Worm (Caenorhabditis elegans) whole organism, L2 larva: ENCODE measurements around the gene W10G11.1.

Source experiments
- C34F6.9 ChIP-seq: fragments of 150-350 bp; optimal IDR thresholded peaks from 2 replicates; lab custom pipeline; 2014; ENCODE audit warnings: missing biosample characterization, missing genetic modification characterization
- F13H6.1 ChIP-seq: sonication (generic microtip); optimal IDR thresholded peaks from 2 replicates; lab custom pipeline; 2016; ENCODE audit warnings: missing genetic modification characterization, missing compliant biosample characterization
- R02D3.7 ChIP-seq: fragments of 150-350 bp; optimal IDR thresholded peaks from 2 replicates; lab custom pipeline; 2014; ENCODE audit warnings: missing biosample characterization, missing genetic modification characterization
- Y55F3AM.14 ChIP-seq: fragments of 200-800 bp; sonication (Bioruptor generic); optimal IDR thresholded peaks from 2 replicates; lab custom pipeline; 2018; ENCODE audit warnings: mild to moderate bottlenecking, missing genetic modification characterization, missing compliant biosample characterization
- ZK546.5 ChIP-seq: sonication (generic microtip); optimal IDR thresholded peaks from 2 replicates; lab custom pipeline; 2017; ENCODE audit warnings: missing biosample characterization, missing genetic modification characterization
- alr-1 ChIP-seq: fragments of 150-350 bp; optimal IDR thresholded peaks from 2 replicates; lab custom pipeline; 2014; ENCODE audit warnings: missing biosample characterization, missing genetic modification characterization
- aly-2 ChIP-seq: fragments of 150-350 bp; optimal IDR thresholded peaks from 2 replicates; lab custom pipeline; 2014; ENCODE audit warnings: missing biosample characterization, missing genetic modification characterization
- blmp-1 ChIP-seq: sonication (generic microtip); optimal IDR thresholded peaks from 2 replicates; lab custom pipeline; 2017; ENCODE audit warnings: missing genetic modification characterization, mild to moderate bottlenecking, missing compliant biosample characterization, antibody characterized with exemption, moderate library complexity; ENCODE audit not compliant: insufficient read depth
- ceh-82 ChIP-seq: fragments of 150-350 bp; optimal IDR thresholded peaks from 2 replicates; lab custom pipeline; 2014; ENCODE audit warnings: missing biosample characterization, missing genetic modification characterization
- crh-2 ChIP-seq: sonication (generic microtip); optimal IDR thresholded peaks from 2 replicates; lab custom pipeline; 2017; ENCODE audit warnings: missing biosample characterization, missing genetic modification characterization
- egl-27 ChIP-seq: sonication (generic microtip); optimal IDR thresholded peaks from 3 replicates; lab custom pipeline; 2017; ENCODE audit warnings: missing biosample characterization, missing genetic modification reagents, missing genetic modification characterization
- elt-1 ChIP-seq: fragments of 150-350 bp; optimal IDR thresholded peaks from 2 replicates; lab custom pipeline; 2014; ENCODE audit warnings: missing biosample characterization, missing genetic modification characterization
- fos-1 ChIP-seq: fragments of 150-350 bp; optimal IDR thresholded peaks from 2 replicates; lab custom pipeline; 2014; ENCODE audit warnings: missing biosample characterization, missing genetic modification characterization
- gmeb-1 ChIP-seq: fragments of 150-350 bp; optimal IDR thresholded peaks from 2 replicates; lab custom pipeline; 2014; ENCODE audit warnings: missing biosample characterization, missing genetic modification characterization
- lin-11 ChIP-seq: fragments of 150-350 bp; sonication (generic microtip); optimal IDR thresholded peaks from 2 replicates; lab custom pipeline; 2014; ENCODE audit warnings: missing biosample characterization, missing genetic modification characterization, inconsistent platforms, mixed read lengths
- lin-13 ChIP-seq: fragments of 150-350 bp; optimal IDR thresholded peaks from 2 replicates; lab custom pipeline; 2014; ENCODE audit warnings: missing biosample characterization, missing genetic modification reagents, missing genetic modification characterization
- lin-39 ChIP-seq: fragments of 150-350 bp; optimal IDR thresholded peaks from 2 replicates; lab custom pipeline; 2014; ENCODE audit warnings: missing biosample characterization, missing genetic modification reagents, missing genetic modification characterization
- mab-5 ChIP-seq: fragments of 150-350 bp; optimal IDR thresholded peaks from 2 replicates; lab custom pipeline; 2014; ENCODE audit warnings: missing biosample characterization, missing genetic modification characterization
- mbf-1 ChIP-seq: sonication (generic microtip); optimal IDR thresholded peaks from 2 replicates; lab custom pipeline; 2017; ENCODE audit warnings: missing biosample characterization, missing genetic modification characterization
- nhr-12 ChIP-seq: fragments of 150-350 bp; optimal IDR thresholded peaks from 2 replicates; lab custom pipeline; 2014; ENCODE audit warnings: missing biosample characterization, missing genetic modification characterization
- nhr-21 ChIP-seq: fragments of 150-350 bp; optimal IDR thresholded peaks from 2 replicates; lab custom pipeline; 2014; ENCODE audit warnings: missing biosample characterization, missing genetic modification characterization
- nhr-23 ChIP-seq: fragments of 150-350 bp; optimal IDR thresholded peaks from 2 replicates; lab custom pipeline; 2014; ENCODE audit warnings: missing biosample characterization, missing genetic modification reagents, missing genetic modification characterization
- nhr-237 ChIP-seq: fragments of 150-350 bp; optimal IDR thresholded peaks from 2 replicates; lab custom pipeline; 2014; ENCODE audit warnings: missing biosample characterization, missing genetic modification characterization
- nhr-25 ChIP-seq: fragments of 150-350 bp; sonication (generic microtip); optimal IDR thresholded peaks from 3 replicates; lab custom pipeline; 2014; ENCODE audit warnings: missing biosample characterization, missing genetic modification characterization
- nhr-6 ChIP-seq: fragments of 150-350 bp; optimal IDR thresholded peaks from 2 replicates; lab custom pipeline; 2014; ENCODE audit warnings: missing biosample characterization, missing genetic modification characterization
- nhr-77 ChIP-seq: fragments of 150-350 bp; optimal IDR thresholded peaks from 2 replicates; lab custom pipeline; 2014; ENCODE audit warnings: missing biosample characterization, missing genetic modification characterization
- peb-1 ChIP-seq: fragments of 150-350 bp; optimal IDR thresholded peaks from 2 replicates; lab custom pipeline; 2014; ENCODE audit warnings: missing biosample characterization, missing genetic modification characterization
- sem-4 ChIP-seq: fragments of 150-350 bp; optimal IDR thresholded peaks from 2 replicates; lab custom pipeline; 2014; ENCODE audit warnings: missing biosample characterization, missing genetic modification reagents, missing genetic modification characterization
- skn-1 ChIP-seq: sonication (generic microtip); optimal IDR thresholded peaks from 2 replicates; lab custom pipeline; 2017; ENCODE audit warnings: missing biosample characterization, missing genetic modification characterization
- sma-3 ChIP-seq: sonication (generic microtip); optimal IDR thresholded peaks from 2 replicates; lab custom pipeline; 2016; ENCODE audit warnings: missing genetic modification reagents, missing genetic modification characterization, missing compliant biosample characterization
- snpc-4 ChIP-seq: fragments of 150-350 bp; optimal IDR thresholded peaks from 2 replicates; lab custom pipeline; 2014; ENCODE audit warnings: missing biosample characterization, missing genetic modification characterization
- unc-55 ChIP-seq: fragments of 150-350 bp; sonication (generic microtip); optimal IDR thresholded peaks from 3 replicates; lab custom pipeline; 2014; ENCODE audit warnings: missing biosample characterization, missing genetic modification reagents, missing genetic modification characterization
- zag-1 ChIP-seq: fragments of 150-350 bp; optimal IDR thresholded peaks from 2 replicates; lab custom pipeline; 2014; ENCODE audit warnings: missing biosample characterization, missing genetic modification characterization
- ztf-11 ChIP-seq: sonication (generic microtip); optimal IDR thresholded peaks from 2 replicates; lab custom pipeline; 2017; ENCODE audit warnings: missing biosample characterization, missing genetic modification characterization
- ztf-4 ChIP-seq: fragments of 150-350 bp; optimal IDR thresholded peaks from 2 replicates; lab custom pipeline; 2014; ENCODE audit warnings: missing biosample characterization, missing genetic modification characterization

W10G11.1 gene

DNA sequence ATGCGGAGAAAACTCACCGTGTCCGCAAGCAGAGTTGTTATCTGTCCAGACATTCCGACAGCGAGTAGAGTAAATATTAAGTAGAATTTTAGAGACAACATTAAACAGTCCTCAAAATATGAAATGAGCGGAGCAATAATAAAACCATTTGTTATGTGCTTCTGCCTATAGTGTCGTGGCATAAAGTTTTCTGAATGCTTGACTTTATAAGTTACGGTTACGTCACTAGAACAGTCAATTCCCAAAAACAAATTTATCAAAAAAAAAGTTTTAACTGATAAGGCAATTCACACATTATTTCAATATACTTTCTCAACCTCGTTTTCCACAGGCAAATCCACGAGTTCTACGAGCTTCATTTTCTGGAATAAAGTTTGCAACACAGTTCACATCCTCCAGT lies 8.6 kb upstream of the W10G11.1 start, which contains the start of gene clec-127:
Gene clec-127, minus strand, starts transcription at position 101 of the 400 bp plus-strand sequence.
- no peak for TF ChIP-seq ztf-11 (tag; lab: Kevin White, UChicago)
- TF ChIP-seq skn-1 (tag; lab: Kevin White, UChicago), result no peak
- TF ChIP-seq C34F6.9 (tag; lab: Kevin White, UChicago), result no peak
- no peak for TF ChIP-seq ztf-4 (tag; lab: Kevin White, UChicago)
- no peak for TF ChIP-seq aly-2 (tag; lab: Kevin White, UChicago)
- TF ChIP-seq sem-4 (tag; lab: Kevin White, UChicago), result no peak
- no peak for TF ChIP-seq sma-3 (GFP tag; lab: Kevin White, UChicago)
- TF ChIP-seq, all 48 proteins: peak for 0

DNA sequence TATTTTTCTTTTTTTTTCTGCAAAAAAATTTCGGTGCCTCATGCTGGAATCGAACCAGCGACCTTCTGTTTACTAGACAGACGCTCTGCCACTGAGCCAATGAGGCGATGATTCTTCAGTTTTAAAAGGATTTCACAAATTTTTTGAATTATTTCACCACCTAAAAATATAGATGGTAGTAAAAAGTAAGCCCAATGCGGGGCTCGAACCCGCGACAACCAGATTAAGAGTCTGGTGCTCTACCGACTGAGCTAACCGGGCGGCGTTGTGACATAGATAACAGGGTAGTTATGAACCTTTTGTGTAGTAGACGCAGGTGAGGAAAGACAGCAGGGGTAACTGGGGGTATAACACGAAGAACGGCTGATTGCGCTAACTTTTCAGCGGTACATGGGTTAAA lies 7.1 kb upstream of the W10G11.1 start:
- peak; percentile 39 for TF ChIP-seq gmeb-1
- TF ChIP-seq sma-3 (GFP tag; lab: Kevin White, UChicago), result peak; percentile 22

DNA sequence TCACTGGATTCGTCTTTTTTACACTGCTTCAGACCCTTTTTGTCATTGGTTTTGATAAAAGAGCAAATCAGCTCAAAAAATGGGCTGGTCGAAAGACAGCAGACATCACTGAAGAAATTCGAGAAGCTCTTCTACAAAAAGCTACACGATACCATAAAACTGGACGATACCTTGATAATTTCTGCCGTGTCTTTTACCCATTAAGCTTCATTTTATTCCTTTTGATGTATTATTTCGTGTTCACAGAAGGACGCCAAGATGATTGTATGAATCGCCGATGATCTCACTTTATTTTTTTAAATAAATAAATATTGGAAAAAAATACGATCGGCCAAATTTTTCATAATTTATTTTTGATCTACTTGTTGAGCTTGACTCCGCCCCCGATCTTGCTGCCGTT lies 6.6 kb upstream of the W10G11.1 start:
- no peak for TF ChIP-seq nhr-77
- no peak for TF ChIP-seq ZK546.5 (tag; lab: Kevin White, UChicago)
- TF ChIP-seq nhr-23 (tag; lab: Kevin White, UChicago), result no peak
- no peak for TF ChIP-seq aly-2 (tag; lab: Kevin White, UChicago)
- TF ChIP-seq snpc-4, result no peak
- no peak for TF ChIP-seq fos-1 (tag; lab: Kevin White, UChicago)
- TF ChIP-seq C34F6.9 (tag; lab: Kevin White, UChicago), result no peak
- TF ChIP-seq lin-39, result no peak
- TF ChIP-seq blmp-1 (tag; lab: Kevin White, UChicago), result no peak
- no peak for TF ChIP-seq F13H6.1
- no peak for TF ChIP-seq skn-1 (tag; lab: Kevin White, UChicago)
- no peak for TF ChIP-seq nhr-12 (tag; lab: Kevin White, UChicago)
- TF ChIP-seq zag-1 (tag; lab: Kevin White, UChicago), result no peak
- no peak for TF ChIP-seq nhr-21 (tag; lab: Kevin White, UChicago)
- no peak for TF ChIP-seq ceh-82 (tag; lab: Kevin White, UChicago)

DNA sequence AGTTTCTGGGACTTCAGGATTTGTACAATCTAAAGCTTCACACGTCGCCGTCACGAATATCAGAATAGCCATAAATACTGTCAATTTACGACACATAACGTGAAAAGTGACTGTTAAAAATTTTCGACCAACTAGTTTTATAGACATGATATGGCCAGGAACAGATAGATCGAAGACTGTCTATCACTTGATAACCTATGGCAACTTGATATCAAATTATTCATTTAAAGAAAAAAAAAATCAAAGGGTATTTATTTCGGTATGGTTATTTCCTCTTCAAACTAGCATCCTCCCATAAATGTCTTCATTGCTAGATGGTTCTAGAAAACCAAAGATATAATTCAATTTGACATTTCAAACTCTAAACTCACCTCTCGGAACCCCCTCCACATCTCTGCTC lies 1.9 kb upstream of the W10G11.1 start, which contains the start of gene W10G11.3:
Gene W10G11.3, minus strand, starts transcription at position 101 of the 400 bp plus-strand sequence.
- TF ChIP-seq snpc-4, result no peak
- no peak for TF ChIP-seq elt-1 (tag; lab: Kevin White, UChicago)
- no peak for TF ChIP-seq mbf-1 (tag; lab: Kevin White, UChicago)
- no peak for TF ChIP-seq R02D3.7 (tag; lab: Kevin White, UChicago)
- no peak for TF ChIP-seq alr-1
- no peak for TF ChIP-seq aly-2 (tag; lab: Kevin White, UChicago)
- no peak for TF ChIP-seq lin-11 (tag; lab: Kevin White, UChicago)
- TF ChIP-seq ztf-11 (tag; lab: Kevin White, UChicago), result no peak
- TF ChIP-seq nhr-25 (tag; lab: Kevin White, UChicago), result no peak
- no peak for TF ChIP-seq peb-1 (tag; lab: Kevin White, UChicago)
- TF ChIP-seq lin-39, result no peak
- TF ChIP-seq mab-5 (tag; lab: Kevin White, UChicago), result no peak

DNA sequence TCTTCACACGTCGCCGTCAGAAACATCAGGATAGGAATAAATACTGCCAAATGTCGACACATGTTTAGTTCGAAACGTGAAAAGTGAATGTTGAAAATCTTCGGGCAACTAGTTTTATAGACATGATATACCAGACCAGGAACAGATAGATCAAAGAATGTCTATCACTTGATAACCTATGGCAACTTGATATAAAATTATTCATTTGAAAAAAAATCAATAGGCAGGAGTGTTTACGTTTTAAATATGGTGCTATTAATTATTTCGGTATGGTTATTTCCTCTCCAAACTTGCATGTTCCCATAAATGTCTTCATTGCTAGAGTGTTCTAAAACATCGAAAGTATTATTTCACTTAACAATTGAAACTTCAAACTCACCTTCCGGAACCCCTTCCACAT lies 1.1 kb upstream of the W10G11.1 start, which contains the start of gene W10G11.2:
Gene W10G11.2, minus strand, starts transcription at position 101 of the 400 bp plus-strand sequence.
- TF ChIP-seq snpc-4 (no peak), blmp-1 (tag; lab: Kevin White, UChicago) (no peak), Y55F3AM.14 (GFP tag; lab: Kevin White, UChicago) (no peak), crh-2 (tag; lab: Kevin White, UChicago) (no peak), elt-1 (tag; lab: Kevin White, UChicago) (no peak), lin-13 (GFP tag; lab: Kevin White, UChicago) (no peak), unc-55 (GFP tag; lab: Kevin White, UChicago) (no peak), gmeb-1 (no peak), zag-1 (tag; lab: Kevin White, UChicago) (no peak), mab-5 (tag; lab: Kevin White, UChicago) (no peak), nhr-21 (tag; lab: Kevin White, UChicago) (no peak), nhr-25 (tag; lab: Kevin White, UChicago) (no peak), nhr-237 (tag; lab: Kevin White, UChicago) (no peak), egl-27 (tag; lab: Kevin White, UChicago) (no peak), nhr-6 (tag; lab: Kevin White, UChicago) (no peak)
